Worm (Caenorhabditis elegans): ENCODE measurements around the gene C01G5.25.

C01G5.25 gene

ce11 chrIV:6576728-6577101, 35.2 kb downstream of the C01G5.25 start:
- TF ChIP-seq ceh-62 (tag; optimal IDR thresholded peaks at IDR 0.05) (no peak), nhr-102 (tag; optimal IDR thresholded peaks at IDR 0.05) (peak; percentile 26), mes-2 (tag; optimal IDR thresholded peaks at IDR 0.05; ENCODE audit: poor library complexity, severe bottlenecking) (peak; percentile 41), ceh-32 (tag; optimal IDR thresholded peaks at IDR 0.05; ENCODE audit: poor library complexity) (no peak), rbr-2 (tag; optimal IDR thresholded peaks at IDR 0.05) (no peak), daf-16 (GFP tag; optimal IDR thresholded peaks at IDR 0.05) (peak in 1 of 2 experiments; percentile 1), daf-16 (tag; optimal IDR thresholded peaks at IDR 0.05) (peak; percentile 67), nhr-6 (tag; optimal IDR thresholded peaks at IDR 0.05) (peak; percentile 30), nhr-10 (tag; optimal IDR thresholded peaks at IDR 0.05) (no peak), madf-9 (GFP tag; conservative IDR thresholded peaks at IDR 0.05) (peak; percentile 49; the same call in 1 of the 2 replicates), spr-1 (tag; optimal IDR thresholded peaks at IDR 0.05) (no peak), ZK337.2 (GFP tag; IDR thresholded peaks at IDR 0.05) (no peak), fos-1 (tag; optimal IDR thresholded peaks at IDR 0.05) (no peak), nhr-28 (tag; optimal IDR thresholded peaks at IDR 0.05) (peak; percentile 67), spr-3 (GFP tag; optimal IDR thresholded peaks at IDR 0.05) (no peak), sdz-12 (GFP tag; optimal IDR thresholded peaks at IDR 0.05) (no peak), dve-1 (tag; optimal IDR thresholded peaks at IDR 0.05; ENCODE audit: insufficient read depth) (peak; percentile 87), nhr-41 (GFP tag; IDR thresholded peaks at IDR 0.05) (no peak), Y75B8A.6 (GFP tag; IDR thresholded peaks at IDR 0.05) (no peak), R02D3.7 (tag; optimal IDR thresholded peaks at IDR 0.05) (no peak), lin-13 (GFP tag; optimal IDR thresholded peaks at IDR 0.05) (peak; percentile 16), arid-1 (GFP tag; conservative IDR thresholded peaks at IDR 0.05) (0 out of 2 replicates have a peak, but pooled peaks have one; percentile 36), tra-1 (GFP tag; IDR thresholded peaks at IDR 0.05) (no peak), hmg-1.1 (GFP tag; IDR thresholded peaks at IDR 0.05) (peak; percentile 45), php-3 (GFP tag; IDR thresholded peaks at IDR 0.05) (no peak), ztf-7 (tag; optimal IDR thresholded peaks at IDR 0.05) (no peak), ztf-11 (tag; optimal IDR thresholded peaks at IDR 0.05) (no peak), T26A8.4 (GFP tag; IDR thresholded peaks at IDR 0.05) (0 out of 2 replicates have a peak, but pooled peaks have one; percentile 13), mep-1 (tag; optimal IDR thresholded peaks at IDR 0.05) (peak; percentile 65), aha-1 (tag) (no peak), hlh-30 (tag; optimal IDR thresholded peaks at IDR 0.05; ENCODE audit: insufficient read depth) (peak; percentile 59), Y48G9A.11 (GFP tag; IDR thresholded peaks at IDR 0.05) (no peak), unc-39 (tag; optimal IDR thresholded peaks at IDR 0.05) (no peak), dmd-8 (GFP tag; IDR thresholded peaks at IDR 0.05) (no peak), nhr-48 (tag; optimal IDR thresholded peaks at IDR 0.05) (no peak), lir-3 (tag; optimal IDR thresholded peaks at IDR 0.05) (no peak), lin-29 (GFP tag; IDR thresholded peaks at IDR 0.05) (no peak), lin-38 (GFP tag; IDR thresholded peaks at IDR 0.05) (peak; percentile 49), gei-8 (GFP tag; optimal IDR thresholded peaks at IDR 0.05) (no peak), daf-19 (GFP tag; conservative IDR thresholded peaks at IDR 0.05) (no peak), hif-1 (tag; optimal IDR thresholded peaks at IDR 0.05) (peak in 1 of 2 experiments; percentile 17), tag-97 (GFP tag; IDR thresholded peaks at IDR 0.05) (no peak), lsy-2 (tag; optimal IDR thresholded peaks at IDR 0.05) (peak in 1 of 2 experiments; percentile 27), daf-8 (GFP tag; IDR thresholded peaks at IDR 0.05) (no peak), lin-15B (tag; optimal IDR thresholded peaks at IDR 0.05) (no peak), aly-2 (tag; optimal IDR thresholded peaks at IDR 0.05) (no peak), mdl-1 (tag; optimal IDR thresholded peaks at IDR 0.05) (peak in 1 of 2 experiments; percentile 36), nhr-42 (GFP tag; IDR thresholded peaks at IDR 0.05) (no peak), zag-1 (tag; optimal IDR thresholded peaks at IDR 0.05) (no peak), dmd-6 (GFP tag; IDR thresholded peaks at IDR 0.05) (peak; percentile 19; the same call in 1 of the 2 replicates), lin-39 (tag; optimal IDR thresholded peaks at IDR 0.05) (no peak), mdt-29 (GFP tag; IDR thresholded peaks at IDR 0.05) (no peak)

Measured in whole organism, L4 larva.